Worm (Caenorhabditis elegans): Measurements from ENCODE around the gene fbxa-42.
A peak's percentile ranks its signal among the peaks of the same experiment; 100 is the strongest.

DNA sequence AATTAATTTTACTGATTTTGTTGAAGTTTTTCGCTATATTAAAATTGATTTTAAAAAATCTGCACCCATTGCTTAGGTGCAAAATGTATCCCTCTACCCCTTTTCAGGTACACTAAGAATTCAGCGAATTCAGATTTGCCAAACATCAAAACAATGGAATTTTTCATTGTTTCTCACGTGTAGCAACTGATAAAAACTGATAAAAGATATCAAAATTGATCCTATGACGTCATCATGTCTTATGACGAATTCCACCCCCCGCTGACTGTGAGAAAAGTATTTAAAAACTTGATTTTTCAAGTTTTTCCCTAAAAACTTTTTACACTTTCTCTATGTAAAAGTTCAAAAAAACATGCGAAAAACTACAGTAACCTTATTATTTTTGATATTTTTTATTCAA, 19.3 kb upstream of the fbxa-42 start, which contains the start of gene Y54F10BM.22:
- TF ChIP-seq elt-3 (tag; optimal IDR thresholded peaks at IDR 0.05) (no peak), nhr-25 (tag; optimal IDR thresholded peaks at IDR 0.05) (peak; percentile 60), nhr-6 (tag; optimal IDR thresholded peaks at IDR 0.05) (no peak), aly-2 (tag; optimal IDR thresholded peaks at IDR 0.05) (no peak), ceh-16 (tag; optimal IDR thresholded peaks at IDR 0.05) (no peak), unc-39 (tag; optimal IDR thresholded peaks at IDR 0.05) (no peak), ztf-11 (tag; optimal IDR thresholded peaks at IDR 0.05) (no peak), ama-1 (optimal IDR thresholded peaks at IDR 0.05) (no peak)

All from whole organism, L2 larva.